Worm (Caenorhabditis elegans) whole organism, L4/young adult: ENCODE measurements around the gene srd-30.

Source experiments
- W03F9.2 ChIP-seq: fragments of 150-350 bp; optimal IDR thresholded peaks from 2 replicates; lab custom pipeline; 2014; ENCODE audit warnings: missing biosample characterization, missing genetic modification characterization
- dao-5 ChIP-seq: sonication (generic microtip); optimal IDR thresholded peaks from 2 replicates; lab custom pipeline; 2016; ENCODE audit warnings: missing genotype, missing genetic modification characterization, moderate library complexity, missing compliant biosample characterization
- him-1 ChIP-seq: sonication (generic microtip); optimal IDR thresholded peaks from 2 replicates; lab custom pipeline; 2016; ENCODE audit warnings: missing genotype, missing genetic modification reagents, missing genetic modification characterization, missing compliant biosample characterization

ce11 chrV:7601443-7601842 lies 28.2 kb upstream of the srd-30 start, which contains the start of gene scl-26:
- TF ChIP-seq W03F9.2 (no peak), him-1 (no peak), dao-5 (no peak)
